Worm (Caenorhabditis elegans) whole organism, L2 larva: ENCODE measurements around the gene Y82E9BR.18.

Experiments
- R02D3.7 ChIP-seq: fragments of 150-350 bp; optimal IDR thresholded peaks from 2 replicates; lab custom pipeline; 2014; ENCODE audit warnings: missing biosample characterization, missing genetic modification characterization
- alr-1 ChIP-seq: fragments of 150-350 bp; optimal IDR thresholded peaks from 2 replicates; lab custom pipeline; 2014; ENCODE audit warnings: missing biosample characterization, missing genetic modification characterization
- aly-2 ChIP-seq: fragments of 150-350 bp; optimal IDR thresholded peaks from 2 replicates; lab custom pipeline; 2014; ENCODE audit warnings: missing biosample characterization, missing genetic modification characterization
- ama-1 ChIP-seq: fragments of 150-350 bp; optimal IDR thresholded peaks from 2 replicates; lab custom pipeline; 2018; ENCODE audit warnings: inconsistent platforms
- blmp-1 ChIP-seq: sonication (generic microtip); optimal IDR thresholded peaks from 2 replicates; lab custom pipeline; 2017; ENCODE audit warnings: missing genetic modification characterization, mild to moderate bottlenecking, missing compliant biosample characterization, antibody characterized with exemption, moderate library complexity; ENCODE audit not compliant: insufficient read depth
- ceh-16 ChIP-seq: fragments of 150-350 bp; optimal IDR thresholded peaks from 2 replicates; lab custom pipeline; 2014; ENCODE audit warnings: missing biosample characterization, missing genetic modification characterization
- ceh-82 ChIP-seq: fragments of 150-350 bp; optimal IDR thresholded peaks from 2 replicates; lab custom pipeline; 2014; ENCODE audit warnings: missing biosample characterization, missing genetic modification characterization
- egl-27 ChIP-seq: sonication (generic microtip); optimal IDR thresholded peaks from 3 replicates; lab custom pipeline; 2017; ENCODE audit warnings: missing biosample characterization, missing genetic modification reagents, missing genetic modification characterization
- elt-1 ChIP-seq: fragments of 150-350 bp; optimal IDR thresholded peaks from 2 replicates; lab custom pipeline; 2014; ENCODE audit warnings: missing biosample characterization, missing genetic modification characterization
- elt-3 ChIP-seq: sonication (generic microtip); optimal IDR thresholded peaks from 2 replicates; lab custom pipeline; 2017; ENCODE audit warnings: missing biosample characterization, missing genetic modification characterization
- fos-1 ChIP-seq: fragments of 150-350 bp; optimal IDR thresholded peaks from 2 replicates; lab custom pipeline; 2014; ENCODE audit warnings: missing biosample characterization, missing genetic modification characterization
- gmeb-1 ChIP-seq: fragments of 150-350 bp; optimal IDR thresholded peaks from 2 replicates; lab custom pipeline; 2014; ENCODE audit warnings: missing biosample characterization, missing genetic modification characterization
- lin-39 ChIP-seq: fragments of 150-350 bp; optimal IDR thresholded peaks from 2 replicates; lab custom pipeline; 2014; ENCODE audit warnings: missing biosample characterization, missing genetic modification reagents, missing genetic modification characterization
- lsy-2 ChIP-seq, 2 experiments: fragments of 150-350 bp in 1 of 2; sonication (generic microtip) in 1 of 2; optimal IDR thresholded peaks; 2 replicates each; lab custom pipeline; 2014 to 2017; ENCODE audit warnings: missing biosample characterization in 2 of 2, missing genetic modification characterization in 2 of 2
- mab-5 ChIP-seq: fragments of 150-350 bp; optimal IDR thresholded peaks from 2 replicates; lab custom pipeline; 2014; ENCODE audit warnings: missing biosample characterization, missing genetic modification characterization
- mbf-1 ChIP-seq: sonication (generic microtip); optimal IDR thresholded peaks from 2 replicates; lab custom pipeline; 2017; ENCODE audit warnings: missing biosample characterization, missing genetic modification characterization
- mdl-1 ChIP-seq, 2 experiments: fragments of 150-350 bp in 1 of 2; sonication (generic microtip) in 1 of 2; optimal IDR thresholded peaks; 2 replicates each; lab custom pipeline; 2017; ENCODE audit warnings: missing biosample characterization in 2 of 2, missing genetic modification characterization in 2 of 2
- nhr-11 ChIP-seq: fragments of 150-350 bp; optimal IDR thresholded peaks from 2 replicates; lab custom pipeline; 2014; ENCODE audit warnings: missing biosample characterization, missing genetic modification characterization
- nhr-129 ChIP-seq: fragments of 150-350 bp; optimal IDR thresholded peaks from 2 replicates; lab custom pipeline; 2014; ENCODE audit warnings: missing biosample characterization, missing genetic modification characterization
- nhr-6 ChIP-seq: fragments of 150-350 bp; optimal IDR thresholded peaks from 2 replicates; lab custom pipeline; 2014; ENCODE audit warnings: missing biosample characterization, missing genetic modification characterization
- sma-3 ChIP-seq: sonication (generic microtip); optimal IDR thresholded peaks from 2 replicates; lab custom pipeline; 2016; ENCODE audit warnings: missing genetic modification reagents, missing genetic modification characterization, missing compliant biosample characterization
- sma-9 ChIP-seq, 2 experiments: fragments of 150-350 bp in 1 of 2; sonication (generic microtip) in 1 of 2; optimal IDR thresholded peaks; 2 replicates each; lab custom pipeline; 2014 to 2016; ENCODE audit warnings: missing genetic modification characterization in 2 of 2, mild to moderate bottlenecking in 1 of 2, missing biosample characterization in 1 of 2, missing compliant biosample characterization in 1 of 2, missing genetic modification reagents in 1 of 2, moderate library complexity in 1 of 2
- unc-39 ChIP-seq: fragments of 150-350 bp; optimal IDR thresholded peaks from 2 replicates; lab custom pipeline; 2014; ENCODE audit warnings: missing biosample characterization, missing genetic modification characterization
- unc-55 ChIP-seq: fragments of 150-350 bp; sonication (generic microtip); optimal IDR thresholded peaks from 3 replicates; lab custom pipeline; 2014; ENCODE audit warnings: missing biosample characterization, missing genetic modification reagents, missing genetic modification characterization
- unc-62 ChIP-seq: fragments of 150-350 bp; optimal IDR thresholded peaks from 2 replicates; lab custom pipeline; 2014; ENCODE audit warnings: missing biosample characterization, missing genetic modification reagents, missing genetic modification characterization
- zag-1 ChIP-seq: fragments of 150-350 bp; optimal IDR thresholded peaks from 2 replicates; lab custom pipeline; 2014; ENCODE audit warnings: missing biosample characterization, missing genetic modification characterization
- ztf-1 ChIP-seq: fragments of 200-800 bp; sonication (Bioruptor generic); conservative IDR thresholded peaks from 2 replicates; pipeline ENCODE4 v1.3.6; 2022; ENCODE audit warnings: missing genetic modification characterization, missing compliant biosample characterization
- ztf-11 ChIP-seq: sonication (generic microtip); optimal IDR thresholded peaks from 2 replicates; lab custom pipeline; 2017; ENCODE audit warnings: missing biosample characterization, missing genetic modification characterization
- ztf-4 ChIP-seq: fragments of 150-350 bp; optimal IDR thresholded peaks from 2 replicates; lab custom pipeline; 2014; ENCODE audit warnings: missing biosample characterization, missing genetic modification characterization

Gene Y82E9BR.18

ce11 chrIII:1495230-1495629, 11.9 kb upstream of the Y82E9BR.18 start, which contains the start of gene Y82E9BR.19:
Gene Y82E9BR.19, minus strand, starts transcription at chrIII:1495330.
- TF ChIP-seq aly-2 (no peak), elt-3 (tag; lab: Kevin White, UChicago) (no peak), mdl-1 (tag; optimal IDR thresholded peaks at IDR 0.05; lab: Kevin White, UChicago) (no peak), mbf-1 (tag; lab: Kevin White, UChicago) (no peak), ztf-11 (tag; lab: Kevin White, UChicago) (no peak), zag-1 (no peak), egl-27 (tag; lab: Kevin White, UChicago) (no peak), alr-1 (tag; lab: Kevin White, UChicago) (no peak), elt-1 (tag; lab: Kevin White, UChicago) (no peak), mab-5 (tag; lab: Kevin White, UChicago) (no peak), ztf-1 (GFP tag; lab: Robert Waterston, UW) (no peak)

- no peak for TF ChIP-seq gmeb-1 (tag; lab: Kevin White, UChicago)
- no peak for TF ChIP-seq elt-3 (tag; lab: Kevin White, UChicago)
- no peak for TF ChIP-seq R02D3.7
- no peak for TF ChIP-seq ztf-1 (GFP tag; lab: Robert Waterston, UW)
- no peak for TF ChIP-seq mab-5 (tag; lab: Kevin White, UChicago)
- no peak for TF ChIP-seq ama-1 (lab: Kevin White, UChicago)
- TF ChIP-seq fos-1 (tag; lab: Kevin White, UChicago): no peak
- no peak for TF ChIP-seq unc-62
- no peak for TF ChIP-seq nhr-129 (tag; lab: Kevin White, UChicago)
- no peak for TF ChIP-seq blmp-1 (tag; lab: Kevin White, UChicago)
- TF ChIP-seq unc-55 (GFP tag; lab: Kevin White, UChicago): no peak
- no peak for TF ChIP-seq unc-39 (tag; lab: Kevin White, UChicago)
- TF ChIP-seq lin-39: no peak
These were observed 14.7 kb downstream of the Y82E9BR.18 start for ce11 chrIII:1468358-1469305.

ce11 chrIII:1456859-1457258, 26.4 kb downstream of the Y82E9BR.18 start:
- no peak for TF ChIP-seq aly-2
- no peak for TF ChIP-seq ceh-82
- TF ChIP-seq nhr-6: no peak
- TF ChIP-seq nhr-129 (tag; lab: Kevin White, UChicago): no peak

- TF ChIP-seq lin-39 (no peak), lsy-2 (tag; optimal IDR thresholded peaks at IDR 0.05; lab: Kevin White, UChicago) (no peak), mab-5 (tag; lab: Kevin White, UChicago) (no peak), ztf-4 (no peak), nhr-129 (tag; lab: Kevin White, UChicago) (no peak), fos-1 (tag; lab: Kevin White, UChicago) (no peak), nhr-6 (no peak), sma-9 (GFP tag; optimal IDR thresholded peaks at IDR 0.05; lab: Kevin White, UChicago) (no peak), sma-9 (tag; optimal IDR thresholded peaks at IDR 0.05; lab: Kevin White, UChicago) (no peak), elt-1 (tag; lab: Kevin White, UChicago) (no peak), sma-3 (GFP tag; lab: Kevin White, UChicago) (no peak), alr-1 (tag; lab: Kevin White, UChicago) (no peak), nhr-11 (tag; lab: Kevin White, UChicago) (no peak), ama-1 (lab: Kevin White, UChicago) (no peak), R02D3.7 (no peak), ceh-16 (no peak), unc-55 (GFP tag; lab: Kevin White, UChicago) (no peak)
These were observed 27.6 kb downstream of the Y82E9BR.18 start, which contains the start of gene Y82E9BR.17 for ce11 chrIII:1455674-1456073. Gene Y82E9BR.17, minus strand, starts transcription at chrIII:1455774.

- no peak for TF ChIP-seq elt-1 (tag; lab: Kevin White, UChicago)
- no peak for TF ChIP-seq blmp-1 (tag; lab: Kevin White, UChicago)
- no peak for TF ChIP-seq nhr-11 (tag; lab: Kevin White, UChicago)
- no peak for TF ChIP-seq zag-1
- TF ChIP-seq unc-55 (GFP tag; lab: Kevin White, UChicago): no peak
- TF ChIP-seq, all 48 proteins: peak for 0
These were observed 36.6 kb downstream of the Y82E9BR.18 start for ce11 chrIII:1446747-1447146.
